Worm (Caenorhabditis elegans) whole organism, mixed stage, embryonic: ENCODE results near the gene R160.5.
"Not testable (repeated sequence)": the region's sequence is repeated elsewhere in the genome, so short reads cannot be mapped to it uniquely, and the experiment has no call there.

Source experiments
- M03D4.4 ChIP-seq: sonication (generic microtip); optimal IDR thresholded peaks from 2 replicates; lab custom pipeline; 2017; ENCODE audit warnings: mild to moderate bottlenecking, missing genetic modification characterization, missing compliant biosample characterization
- blmp-1 ChIP-seq: fragments of 150-350 bp; optimal IDR thresholded peaks from 2 replicates; lab custom pipeline; 2014; ENCODE audit warnings: missing biosample characterization, missing genetic modification characterization
- ceh-39 ChIP-seq: fragments of 150-350 bp; optimal IDR thresholded peaks from 2 replicates; lab custom pipeline; 2014; ENCODE audit warnings: missing biosample characterization, missing genetic modification characterization
- ceh-83 ChIP-seq: fragments of 200-800 bp; sonication (Bioruptor generic); optimal IDR thresholded peaks from 2 replicates; lab custom pipeline; 2018; ENCODE audit warnings: mild to moderate bottlenecking, missing genetic modification characterization, missing compliant biosample characterization
- ces-1 ChIP-seq: fragments of 150-350 bp; optimal IDR thresholded peaks from 2 replicates; lab custom pipeline; 2014; ENCODE audit warnings: missing biosample characterization, missing genetic modification reagents, missing genetic modification characterization
- cnd-1 ChIP-seq: fragments of 200-800 bp; sonication (Bioruptor generic); optimal IDR thresholded peaks from 2 replicates; lab custom pipeline; 2018; ENCODE audit warnings: mild to moderate bottlenecking, missing genetic modification characterization, missing compliant biosample characterization
- drap-1 ChIP-seq: fragments of 200-800 bp; sonication (Bioruptor generic); optimal IDR thresholded peaks from 3 replicates; lab custom pipeline; 2018; ENCODE audit warnings: mild to moderate bottlenecking, missing genetic modification characterization, missing compliant biosample characterization
- elt-3 ChIP-seq: fragments of 150-350 bp; optimal IDR thresholded peaks from 2 replicates; lab custom pipeline; 2014; ENCODE audit warnings: missing biosample characterization, missing genetic modification characterization
- ham-2 ChIP-seq: fragments of 200-800 bp; sonication (Bioruptor generic); optimal IDR thresholded peaks from 2 replicates; lab custom pipeline; 2018; ENCODE audit warnings: mild to moderate bottlenecking, missing genetic modification characterization, missing compliant biosample characterization
- hlh-1 ChIP-seq: fragments of 150-350 bp; optimal IDR thresholded peaks from 2 replicates; lab custom pipeline; 2014; ENCODE audit warnings: missing biosample characterization, missing genetic modification reagents, missing genetic modification characterization
- lin-13 ChIP-seq: fragments of 150-350 bp; optimal IDR thresholded peaks from 2 replicates; lab custom pipeline; 2014; ENCODE audit warnings: missing biosample characterization, missing genetic modification characterization
- lin-32 ChIP-seq: fragments of 200-800 bp; sonication (Bioruptor generic); optimal IDR thresholded peaks from 2 replicates; lab custom pipeline; 2018; ENCODE audit warnings: mild to moderate bottlenecking, missing genetic modification characterization, missing compliant biosample characterization
- lsy-2 ChIP-seq: fragments of 150-350 bp; optimal IDR thresholded peaks from 2 replicates; lab custom pipeline; 2014; ENCODE audit warnings: missing biosample characterization, missing genetic modification characterization
- mab-5 ChIP-seq: fragments of 150-350 bp; optimal IDR thresholded peaks from 2 replicates; lab custom pipeline; 2014; ENCODE audit warnings: missing biosample characterization, missing genetic modification characterization
- mls-2 ChIP-seq: sonication (generic microtip); optimal IDR thresholded peaks from 2 replicates; lab custom pipeline; 2016; ENCODE audit warnings: mild to moderate bottlenecking, missing genetic modification characterization, moderate library complexity, missing compliant biosample characterization
- nhr-12 ChIP-seq: fragments of 150-350 bp; optimal IDR thresholded peaks from 2 replicates; lab custom pipeline; 2014; ENCODE audit warnings: missing biosample characterization, missing genetic modification characterization
- nhr-2 ChIP-seq: fragments of 150-350 bp; optimal IDR thresholded peaks from 2 replicates; lab custom pipeline; 2014; ENCODE audit warnings: missing biosample characterization, missing genetic modification characterization
- nhr-237 ChIP-seq: fragments of 150-350 bp; optimal IDR thresholded peaks from 2 replicates; lab custom pipeline; 2014; ENCODE audit warnings: missing biosample characterization, missing genetic modification characterization
- nhr-28 ChIP-seq: fragments of 150-350 bp; optimal IDR thresholded peaks from 2 replicates; lab custom pipeline; 2014; ENCODE audit warnings: missing biosample characterization, missing genetic modification characterization
- nhr-76 ChIP-seq: sonication (generic microtip); optimal IDR thresholded peaks from 2 replicates; lab custom pipeline; 2017; ENCODE audit warnings: missing biosample characterization, missing genetic modification characterization
- pha-4 ChIP-seq: fragments of 150-350 bp; optimal IDR thresholded peaks from 2 replicates; lab custom pipeline; 2018; ENCODE audit warnings: missing biosample characterization, missing genetic modification reagents, missing genetic modification characterization
- sem-2 ChIP-seq: fragments of 200-800 bp; sonication (Bioruptor generic); optimal IDR thresholded peaks from 2 replicates; lab custom pipeline; 2018; ENCODE audit warnings: mild to moderate bottlenecking, missing genetic modification characterization, missing compliant biosample characterization
- snpc-4 ChIP-seq: fragments of 150-350 bp; optimal IDR thresholded peaks from 2 replicates; lab custom pipeline; 2014; ENCODE audit warnings: missing biosample characterization, missing genetic modification characterization
- sptf-1 ChIP-seq: sonication (generic microtip); optimal IDR thresholded peaks from 2 replicates; lab custom pipeline; 2017; ENCODE audit warnings: mild to moderate bottlenecking, missing genetic modification characterization, moderate library complexity, missing compliant biosample characterization
- unc-120 ChIP-seq: sonication (generic microtip); optimal IDR thresholded peaks from 2 replicates; lab custom pipeline; 2017; ENCODE audit warnings: missing genetic modification characterization, missing compliant biosample characterization; ENCODE audit not compliant: poor library complexity, severe bottlenecking
- unc-39 ChIP-seq: fragments of 150-350 bp; optimal IDR thresholded peaks from 2 replicates; lab custom pipeline; 2014; ENCODE audit warnings: missing biosample characterization, missing genetic modification characterization
- unc-62 ChIP-seq: fragments of 150-350 bp; optimal IDR thresholded peaks from 2 replicates; lab custom pipeline; 2014; ENCODE audit warnings: missing biosample characterization, missing genetic modification reagents, missing genetic modification characterization
- zip-8 ChIP-seq: fragments of 150-350 bp; optimal IDR thresholded peaks from 2 replicates; lab custom pipeline; 2014; ENCODE audit warnings: missing biosample characterization, missing genetic modification characterization
- ztf-11 ChIP-seq: fragments of 150-350 bp; optimal IDR thresholded peaks from 2 replicates; lab custom pipeline; 2014; ENCODE audit warnings: missing biosample characterization, missing genetic modification characterization

Gene R160.5

DNA sequence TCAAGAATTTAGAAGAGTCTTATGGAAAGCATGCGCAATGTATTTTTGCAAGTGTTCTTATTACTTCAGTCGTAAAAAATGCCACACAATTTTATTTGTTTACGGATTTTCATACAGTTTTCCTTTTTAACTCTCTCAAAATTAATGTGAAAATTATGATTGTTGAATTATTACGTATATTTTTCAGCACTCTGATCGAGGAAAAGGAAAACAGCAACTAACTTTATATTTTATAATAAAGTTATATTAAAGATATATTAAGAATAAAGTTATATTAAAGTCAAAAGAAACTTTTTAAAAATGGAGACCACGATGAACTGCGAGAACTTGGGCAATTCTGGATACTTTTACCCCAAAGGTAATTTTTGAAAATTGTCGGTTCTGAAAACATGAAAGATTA lies 20.5 kb downstream of the R160.5 start, which contains the start of gene F14H12.2:
Gene F14H12.2, plus strand, starts transcription at position 301 of the 400 bp plus-strand sequence.
- no peak for TF ChIP-seq snpc-4 (tag; lab: Kevin White, UChicago)
- TF ChIP-seq M03D4.4 (tag; lab: Kevin White, UChicago) = no peak
- no peak for TF ChIP-seq unc-39 (tag; lab: Kevin White, UChicago)
- TF ChIP-seq ztf-11 (tag; lab: Kevin White, UChicago) = no peak
- TF ChIP-seq drap-1 (GFP tag; lab: Kevin White, UChicago) = no peak
- TF ChIP-seq ceh-39 (tag; lab: Kevin White, UChicago) = no peak
- no peak for TF ChIP-seq lsy-2 (tag; lab: Kevin White, UChicago)
- TF ChIP-seq ham-2 (GFP tag; lab: Kevin White, UChicago) = no peak
- TF ChIP-seq nhr-76 (tag; lab: Kevin White, UChicago) = no peak
- no peak for TF ChIP-seq unc-120 (tag; lab: Kevin White, UChicago)
- no peak for TF ChIP-seq nhr-237
- no peak for TF ChIP-seq zip-8 (tag; lab: Kevin White, UChicago)
- TF ChIP-seq sem-2 = no peak
- no peak for TF ChIP-seq ceh-83 (GFP tag; lab: Kevin White, UChicago)
- no peak for TF ChIP-seq ces-1 (GFP tag; lab: Kevin White, UChicago)
- no peak for TF ChIP-seq elt-3

- TF ChIP-seq blmp-1 (tag; lab: Kevin White, UChicago) (no peak), sptf-1 (tag; lab: Kevin White, UChicago) (no peak)
These were observed 26.7 kb downstream of the R160.5 start, which contains the start of gene F14H12.3 for ce11 chrX:4343915-4344314. TSS of gene F14H12.3 (plus strand) at chrX:4344215.

ce11 chrX:4342730-4343129 lies 27.9 kb downstream of the R160.5 start:
- TF ChIP-seq unc-62 (GFP tag; lab: Kevin White, UChicago) = no peak
- TF ChIP-seq cnd-1 (tag; lab: Kevin White, UChicago) = no peak
- TF ChIP-seq hlh-1 = no peak
- no peak for TF ChIP-seq nhr-76 (tag; lab: Kevin White, UChicago)
- TF ChIP-seq lin-32 (GFP tag; lab: Kevin White, UChicago) = no peak
- no peak for TF ChIP-seq lin-13

DNA sequence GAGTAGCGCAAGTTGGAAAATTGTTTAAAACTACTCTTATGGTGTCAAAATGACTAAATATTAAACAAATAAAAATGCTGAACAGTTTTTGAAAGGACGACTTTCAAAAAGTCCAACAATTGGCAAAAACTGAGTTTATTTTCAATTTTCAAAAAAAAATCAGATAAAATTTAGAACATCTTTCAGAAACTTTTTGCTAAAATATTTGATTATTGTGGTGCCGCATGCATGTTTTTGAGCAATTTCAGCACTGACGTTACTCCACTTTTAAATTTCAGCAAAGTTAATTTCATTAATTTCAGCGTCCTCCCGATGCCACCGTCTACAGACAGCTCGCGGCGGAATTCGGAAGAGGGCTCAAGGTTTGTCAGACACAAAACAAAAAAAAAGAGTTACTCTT lies 31.3 kb downstream of the R160.5 start, which contains the start of gene cst-1:
Gene cst-1, plus strand, starts transcription at position 301 of the 400 bp plus-strand sequence.
- TF ChIP-seq nhr-2; lsy-2 (tag; lab: Kevin White, UChicago); nhr-12: not testable (repeated sequence)
- TF ChIP-seq, all 35 proteins: peak for 0; not testable (repeated sequence) for 35

DNA sequence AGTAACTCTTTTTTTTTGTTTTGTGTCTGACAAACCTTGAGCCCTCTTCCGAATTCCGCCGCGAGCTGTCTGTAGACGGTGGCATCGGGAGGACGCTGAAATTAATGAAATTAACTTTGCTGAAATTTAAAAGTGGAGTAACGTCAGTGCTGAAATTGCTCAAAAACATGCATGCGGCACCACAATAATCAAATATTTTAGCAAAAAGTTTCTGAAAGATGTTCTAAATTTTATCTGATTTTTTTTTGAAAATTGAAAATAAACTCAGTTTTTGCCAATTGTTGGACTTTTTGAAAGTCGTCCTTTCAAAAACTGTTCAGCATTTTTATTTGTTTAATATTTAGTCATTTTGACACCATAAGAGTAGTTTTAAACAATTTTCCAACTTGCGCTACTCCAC lies 34.7 kb downstream of the R160.5 start, which contains the start of gene cst-2:
Gene cst-2, minus strand, starts transcription at position 101 of the 400 bp plus-strand sequence.
- not testable (repeated sequence) for TF ChIP-seq mls-2 (tag; lab: Kevin White, UChicago); nhr-12; drap-1 (GFP tag; lab: Kevin White, UChicago)

ce11 chrX:4332305-4332704 lies 38.4 kb downstream of the R160.5 start, which contains the start of gene C24A8.6:
TSS of gene C24A8.6 (minus strand) at chrX:4332405.
- TF ChIP-seq nhr-28, M03D4.4, sptf-1 (tag; lab: Kevin White, UChicago): not testable (repeated sequence)
- TF ChIP-seq, all 35 proteins: peak for 0; not testable (repeated sequence) for 35

DNA sequence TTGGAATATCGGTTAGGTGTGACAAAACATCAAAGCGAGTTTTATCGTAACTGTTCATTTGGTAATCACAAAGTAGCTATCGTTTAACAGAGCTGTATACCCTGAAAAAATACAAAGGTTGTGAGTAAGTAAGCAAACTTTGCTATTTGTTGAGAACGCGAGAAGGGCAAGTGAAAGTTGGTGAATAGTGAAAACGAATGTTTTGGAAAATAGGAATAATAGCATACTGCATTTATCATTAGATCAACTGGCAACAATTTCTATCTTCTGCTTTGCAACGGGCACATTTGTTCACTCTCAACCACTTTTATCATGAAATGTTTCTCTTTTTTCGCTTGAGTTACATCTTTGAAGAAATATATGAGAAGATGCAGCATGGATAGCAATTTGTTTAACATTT lies 41.8 kb downstream of the R160.5 start, which contains the start of gene C24A8.5:
Gene C24A8.5, minus strand, starts transcription at position 101 of the 400 bp plus-strand sequence.
- TF ChIP-seq zip-8 (tag; lab: Kevin White, UChicago) = no peak
- no peak for TF ChIP-seq pha-4 (tag; lab: Kevin White, UChicago)
- no peak for TF ChIP-seq elt-3
- TF ChIP-seq lsy-2 (tag; lab: Kevin White, UChicago) = no peak
- no peak for TF ChIP-seq mab-5 (tag; lab: Kevin White, UChicago)
- TF ChIP-seq sptf-1 (tag; lab: Kevin White, UChicago) = no peak
- TF ChIP-seq unc-62 (GFP tag; lab: Kevin White, UChicago) = no peak
- TF ChIP-seq, all 35 proteins: peak for 0
